Worm (Caenorhabditis elegans) whole organism, L4 larva: ENCODE data around the gene srtx-1.

Experiments used
- ama-1 ChIP-seq: fragments of 150-350 bp; optimal IDR thresholded peaks from 2 replicates; lab custom pipeline; 2014; ENCODE audit warnings: inconsistent platforms, mixed read lengths
- ceh-44 ChIP-seq: fragments of 200-800 bp; sonication (Bioruptor generic); IDR thresholded peaks from 2 replicates; pipeline ENCODE4 v1.3.6; 2022; ENCODE audit warnings: missing genetic modification reagents, missing genetic modification characterization, missing compliant biosample characterization
- ces-1 ChIP-seq: fragments of 150-350 bp; sonication (generic microtip); optimal IDR thresholded peaks from 4 replicates; lab custom pipeline; 2014; ENCODE audit warnings: missing biosample characterization, missing genetic modification reagents, missing genetic modification characterization
- lin-13 ChIP-seq: fragments of 150-350 bp; optimal IDR thresholded peaks from 2 replicates; lab custom pipeline; 2014; ENCODE audit warnings: missing biosample characterization, missing genetic modification reagents, missing genetic modification characterization
- mep-1 ChIP-seq: fragments of 150-350 bp; sonication (generic microtip); optimal IDR thresholded peaks from 3 replicates; lab custom pipeline; 2014; ENCODE audit warnings: missing biosample characterization, missing genetic modification characterization
- zag-1 ChIP-seq: fragments of 150-350 bp; optimal IDR thresholded peaks from 2 replicates; lab custom pipeline; 2014; ENCODE audit warnings: missing biosample characterization, missing genetic modification characterization

ce11 chrIV:7439377-7439776 is 18.4 kb downstream of the srtx-1 start:
- TF ChIP-seq lin-13 (GFP tag; lab: Kevin White, UChicago) = no peak
- TF ChIP-seq ceh-44 (GFP tag; lab: Robert Waterston, UW) = no peak
- TF ChIP-seq ama-1 (lab: Kevin White, UChicago) = no peak
- no peak for TF ChIP-seq ces-1 (GFP tag; lab: Kevin White, UChicago)
- no peak for TF ChIP-seq zag-1
- TF ChIP-seq mep-1 = no peak
